Worm (Caenorhabditis elegans) whole organism, L2 larva: ENCODE measurements around the gene npl-10.

Source experiments
- R02D3.7 ChIP-seq: fragments of 150-350 bp; optimal IDR thresholded peaks from 2 replicates; lab custom pipeline; 2014; ENCODE audit warnings: missing biosample characterization, missing genetic modification characterization
- Y55F3AM.14 ChIP-seq: fragments of 200-800 bp; sonication (Bioruptor generic); optimal IDR thresholded peaks from 2 replicates; lab custom pipeline; 2018; ENCODE audit warnings: mild to moderate bottlenecking, missing genetic modification characterization, missing compliant biosample characterization
- ama-1 ChIP-seq: fragments of 150-350 bp; optimal IDR thresholded peaks from 2 replicates; lab custom pipeline; 2018; ENCODE audit warnings: inconsistent platforms
- dmd-4 ChIP-seq: sonication (generic microtip); optimal IDR thresholded peaks from 2 replicates; lab custom pipeline; 2017; ENCODE audit warnings: missing biosample characterization, missing genetic modification characterization
- egl-27 ChIP-seq: sonication (generic microtip); optimal IDR thresholded peaks from 3 replicates; lab custom pipeline; 2017; ENCODE audit warnings: missing biosample characterization, missing genetic modification reagents, missing genetic modification characterization
- elt-1 ChIP-seq: fragments of 150-350 bp; optimal IDR thresholded peaks from 2 replicates; lab custom pipeline; 2014; ENCODE audit warnings: missing biosample characterization, missing genetic modification characterization
- gmeb-1 ChIP-seq: fragments of 150-350 bp; optimal IDR thresholded peaks from 2 replicates; lab custom pipeline; 2014; ENCODE audit warnings: missing biosample characterization, missing genetic modification characterization
- lin-11 ChIP-seq: fragments of 150-350 bp; sonication (generic microtip); optimal IDR thresholded peaks from 2 replicates; lab custom pipeline; 2014; ENCODE audit warnings: missing biosample characterization, missing genetic modification characterization, inconsistent platforms, mixed read lengths
- lin-13 ChIP-seq: fragments of 150-350 bp; optimal IDR thresholded peaks from 2 replicates; lab custom pipeline; 2014; ENCODE audit warnings: missing biosample characterization, missing genetic modification reagents, missing genetic modification characterization
- lin-39 ChIP-seq: fragments of 150-350 bp; optimal IDR thresholded peaks from 2 replicates; lab custom pipeline; 2014; ENCODE audit warnings: missing biosample characterization, missing genetic modification reagents, missing genetic modification characterization
- lsy-2 ChIP-seq, 2 experiments: fragments of 150-350 bp in 1 of 2; sonication (generic microtip) in 1 of 2; optimal IDR thresholded peaks; 2 replicates each; lab custom pipeline; 2014 to 2017; ENCODE audit warnings: missing biosample characterization in 2 of 2, missing genetic modification characterization in 2 of 2
- mab-5 ChIP-seq: fragments of 150-350 bp; optimal IDR thresholded peaks from 2 replicates; lab custom pipeline; 2014; ENCODE audit warnings: missing biosample characterization, missing genetic modification characterization
- mbf-1 ChIP-seq: sonication (generic microtip); optimal IDR thresholded peaks from 2 replicates; lab custom pipeline; 2017; ENCODE audit warnings: missing biosample characterization, missing genetic modification characterization
- mdl-1 ChIP-seq, 2 experiments: fragments of 150-350 bp in 1 of 2; sonication (generic microtip) in 1 of 2; optimal IDR thresholded peaks; 2 replicates each; lab custom pipeline; 2017; ENCODE audit warnings: missing biosample characterization in 2 of 2, missing genetic modification characterization in 2 of 2
- nhr-10 ChIP-seq: sonication (generic microtip); optimal IDR thresholded peaks from 2 replicates; lab custom pipeline; 2017; ENCODE audit warnings: missing biosample characterization, missing genetic modification characterization
- nhr-11 ChIP-seq: fragments of 150-350 bp; optimal IDR thresholded peaks from 2 replicates; lab custom pipeline; 2014; ENCODE audit warnings: missing biosample characterization, missing genetic modification characterization
- nhr-12 ChIP-seq: fragments of 150-350 bp; optimal IDR thresholded peaks from 2 replicates; lab custom pipeline; 2014; ENCODE audit warnings: missing biosample characterization, missing genetic modification characterization
- nhr-129 ChIP-seq: fragments of 150-350 bp; optimal IDR thresholded peaks from 2 replicates; lab custom pipeline; 2014; ENCODE audit warnings: missing biosample characterization, missing genetic modification characterization
- nhr-21 ChIP-seq: fragments of 150-350 bp; optimal IDR thresholded peaks from 2 replicates; lab custom pipeline; 2014; ENCODE audit warnings: missing biosample characterization, missing genetic modification characterization
- nhr-237 ChIP-seq: fragments of 150-350 bp; optimal IDR thresholded peaks from 2 replicates; lab custom pipeline; 2014; ENCODE audit warnings: missing biosample characterization, missing genetic modification characterization
- nhr-25 ChIP-seq: fragments of 150-350 bp; sonication (generic microtip); optimal IDR thresholded peaks from 3 replicates; lab custom pipeline; 2014; ENCODE audit warnings: missing biosample characterization, missing genetic modification characterization
- nhr-6 ChIP-seq: fragments of 150-350 bp; optimal IDR thresholded peaks from 2 replicates; lab custom pipeline; 2014; ENCODE audit warnings: missing biosample characterization, missing genetic modification characterization
- peb-1 ChIP-seq: fragments of 150-350 bp; optimal IDR thresholded peaks from 2 replicates; lab custom pipeline; 2014; ENCODE audit warnings: missing biosample characterization, missing genetic modification characterization
- sem-4 ChIP-seq: fragments of 150-350 bp; optimal IDR thresholded peaks from 2 replicates; lab custom pipeline; 2014; ENCODE audit warnings: missing biosample characterization, missing genetic modification reagents, missing genetic modification characterization
- skn-1 ChIP-seq: sonication (generic microtip); optimal IDR thresholded peaks from 2 replicates; lab custom pipeline; 2017; ENCODE audit warnings: missing biosample characterization, missing genetic modification characterization
- sma-3 ChIP-seq: sonication (generic microtip); optimal IDR thresholded peaks from 2 replicates; lab custom pipeline; 2016; ENCODE audit warnings: missing genetic modification reagents, missing genetic modification characterization, missing compliant biosample characterization
- sma-9 ChIP-seq, 2 experiments: fragments of 150-350 bp in 1 of 2; sonication (generic microtip) in 1 of 2; optimal IDR thresholded peaks; 2 replicates each; lab custom pipeline; 2014 to 2016; ENCODE audit warnings: missing genetic modification characterization in 2 of 2, mild to moderate bottlenecking in 1 of 2, missing biosample characterization in 1 of 2, missing compliant biosample characterization in 1 of 2, missing genetic modification reagents in 1 of 2, moderate library complexity in 1 of 2
- snpc-4 ChIP-seq: fragments of 150-350 bp; optimal IDR thresholded peaks from 2 replicates; lab custom pipeline; 2014; ENCODE audit warnings: missing biosample characterization, missing genetic modification characterization
- unc-39 ChIP-seq: fragments of 150-350 bp; optimal IDR thresholded peaks from 2 replicates; lab custom pipeline; 2014; ENCODE audit warnings: missing biosample characterization, missing genetic modification characterization
- unc-55 ChIP-seq: fragments of 150-350 bp; sonication (generic microtip); optimal IDR thresholded peaks from 3 replicates; lab custom pipeline; 2014; ENCODE audit warnings: missing biosample characterization, missing genetic modification reagents, missing genetic modification characterization
- zag-1 ChIP-seq: fragments of 150-350 bp; optimal IDR thresholded peaks from 2 replicates; lab custom pipeline; 2014; ENCODE audit warnings: missing biosample characterization, missing genetic modification characterization
- ztf-1 ChIP-seq: fragments of 200-800 bp; sonication (Bioruptor generic); conservative IDR thresholded peaks from 2 replicates; pipeline ENCODE4 v1.3.6; 2022; ENCODE audit warnings: missing genetic modification characterization, missing compliant biosample characterization
- ztf-4 ChIP-seq: fragments of 150-350 bp; optimal IDR thresholded peaks from 2 replicates; lab custom pipeline; 2014; ENCODE audit warnings: missing biosample characterization, missing genetic modification characterization

npl-10 gene

ce11 chrIII:3976291-3976690 is 40.6 kb upstream of the npl-10 start, which contains the start of gene msi-1:
Gene msi-1 (minus strand): TSS chrIII:3976391.
- no peak for TF ChIP-seq ztf-4 (tag; lab: Kevin White, UChicago)
- no peak for TF ChIP-seq nhr-21 (tag; lab: Kevin White, UChicago)
- TF ChIP-seq skn-1 (tag; lab: Kevin White, UChicago) = no peak
- TF ChIP-seq ama-1 (lab: Kevin White, UChicago) = no peak

- TF ChIP-seq lin-11 (tag; lab: Kevin White, UChicago) (no peak), sem-4 (tag; lab: Kevin White, UChicago) (no peak), nhr-6 (tag; lab: Kevin White, UChicago) (no peak), sma-9 (GFP tag; optimal IDR thresholded peaks at IDR 0.05; lab: Kevin White, UChicago) (no peak), sma-9 (tag; optimal IDR thresholded peaks at IDR 0.05; lab: Kevin White, UChicago) (no peak), elt-1 (no peak), lin-39 (tag; lab: Kevin White, UChicago) (no peak), nhr-129 (tag; lab: Kevin White, UChicago) (no peak), unc-55 (GFP tag; lab: Kevin White, UChicago) (no peak), zag-1 (tag; lab: Kevin White, UChicago) (no peak), lin-13 (no peak), nhr-10 (no peak), ztf-1 (GFP tag; lab: Robert Waterston, UW) (no peak)
Measured at ce11 chrIII:3975008-3975407, 39.3 kb upstream of the npl-10 start.

- TF ChIP-seq nhr-21 (tag; lab: Kevin White, UChicago) = no peak
- no peak for TF ChIP-seq nhr-11 (tag; lab: Kevin White, UChicago)
- no peak for TF ChIP-seq gmeb-1 (tag; lab: Kevin White, UChicago)
- TF ChIP-seq skn-1 (tag; lab: Kevin White, UChicago) = no peak
Measured at ce11 chrIII:3974503-3974902, 38.8 kb upstream of the npl-10 start.

- TF ChIP-seq nhr-237 (tag; lab: Kevin White, UChicago) = no peak
- no peak for TF ChIP-seq lsy-2 (tag; optimal IDR thresholded peaks at IDR 0.05; lab: Kevin White, UChicago)
- TF ChIP-seq nhr-6 (tag; lab: Kevin White, UChicago) = no peak
- no peak for TF ChIP-seq Y55F3AM.14 (GFP tag; lab: Kevin White, UChicago)
- no peak for TF ChIP-seq nhr-12
- TF ChIP-seq gmeb-1 (tag; lab: Kevin White, UChicago) = no peak
- TF ChIP-seq lin-39 (tag; lab: Kevin White, UChicago) = no peak
- TF ChIP-seq mdl-1 (tag; optimal IDR thresholded peaks at IDR 0.05; lab: Kevin White, UChicago) = no peak
- TF ChIP-seq unc-55 (GFP tag; lab: Kevin White, UChicago) = no peak
- no peak for TF ChIP-seq nhr-129 (tag; lab: Kevin White, UChicago)
- TF ChIP-seq sma-3 = no peak
- no peak for TF ChIP-seq dmd-4 (tag; lab: Kevin White, UChicago)
- TF ChIP-seq ztf-4 (tag; lab: Kevin White, UChicago) = no peak
- no peak for TF ChIP-seq snpc-4 (tag; lab: Kevin White, UChicago)
- no peak for TF ChIP-seq R02D3.7
- no peak for TF ChIP-seq mbf-1
Measured at ce11 chrIII:3972687-3973086, 37.0 kb upstream of the npl-10 start, which contains the start of gene R10E9.4. Gene R10E9.4 (minus strand): TSS chrIII:3972787.

- no peak for TF ChIP-seq mdl-1 (tag; optimal IDR thresholded peaks at IDR 0.05; lab: Kevin White, UChicago)
- TF ChIP-seq ztf-4 (tag; lab: Kevin White, UChicago) = no peak
- no peak for TF ChIP-seq lin-13
- TF ChIP-seq nhr-25 (tag; lab: Kevin White, UChicago) = no peak
- TF ChIP-seq ztf-1 (GFP tag; lab: Robert Waterston, UW) = no peak
- no peak for TF ChIP-seq nhr-10
- no peak for TF ChIP-seq sma-9 (GFP tag; optimal IDR thresholded peaks at IDR 0.05; lab: Kevin White, UChicago)
- no peak for TF ChIP-seq sma-9 (tag; optimal IDR thresholded peaks at IDR 0.05; lab: Kevin White, UChicago)
- TF ChIP-seq peb-1 (tag; lab: Kevin White, UChicago) = no peak
- TF ChIP-seq mab-5 (tag; lab: Kevin White, UChicago) = no peak
- TF ChIP-seq gmeb-1 (tag; lab: Kevin White, UChicago) = no peak
- TF ChIP-seq unc-39 (tag; lab: Kevin White, UChicago) = no peak
- no peak for TF ChIP-seq egl-27 (tag; lab: Kevin White, UChicago)
- no peak for TF ChIP-seq dmd-4 (tag; lab: Kevin White, UChicago)
- no peak for TF ChIP-seq nhr-12
Measured at ce11 chrIII:3970395-3970794, 34.7 kb upstream of the npl-10 start.
